Worm (Caenorhabditis elegans) whole organism, late embryonic: ENCODE measurements around the gene F22B5.4.

Source experiments
- F13H6.1 ChIP-seq: sonication (generic microtip); optimal IDR thresholded peaks from 2 replicates; lab custom pipeline; 2016; ENCODE audit warnings: missing genetic modification characterization, missing compliant biosample characterization
- ama-1 ChIP-seq: fragments of 150-350 bp; optimal IDR thresholded peaks from 2 replicates; lab custom pipeline; 2014
- ceh-24 ChIP-seq: sonication (generic microtip); optimal IDR thresholded peaks from 2 replicates; lab custom pipeline; 2016; ENCODE audit warnings: mild to moderate bottlenecking, missing genetic modification characterization, missing compliant biosample characterization
- hlh-13 ChIP-seq: fragments of 200-800 bp; sonication (Bioruptor generic); optimal IDR thresholded peaks from 2 replicates; lab custom pipeline; 2018; ENCODE audit warnings: mild to moderate bottlenecking, missing genetic modification characterization, missing compliant biosample characterization
- hlh-6 ChIP-seq: sonication (generic microtip); optimal IDR thresholded peaks from 2 replicates; lab custom pipeline; 2016; ENCODE audit warnings: missing genotype, missing genetic modification characterization, missing compliant biosample characterization
- lim-6 ChIP-seq: sonication (generic microtip); optimal IDR thresholded peaks from 2 replicates; lab custom pipeline; 2016; ENCODE audit warnings: missing genetic modification characterization, missing compliant biosample characterization
- nfya-1 ChIP-seq: sonication (generic microtip); optimal IDR thresholded peaks from 2 replicates; lab custom pipeline; 2017; ENCODE audit warnings: missing genetic modification characterization, mild to moderate bottlenecking, missing compliant biosample characterization, antibody characterized with exemption, moderate library complexity
- nhr-11 ChIP-seq: fragments of 150-350 bp; optimal IDR thresholded peaks from 2 replicates; lab custom pipeline; 2014; ENCODE audit warnings: missing biosample characterization, missing genetic modification characterization
- pha-2 ChIP-seq: sonication (generic microtip); optimal IDR thresholded peaks from 2 replicates; lab custom pipeline; 2017; ENCODE audit warnings: mild to moderate bottlenecking, missing genetic modification characterization, missing compliant biosample characterization
- rnt-1 ChIP-seq: sonication (generic microtip); optimal IDR thresholded peaks from 2 replicates; lab custom pipeline; 2016; ENCODE audit warnings: missing genetic modification characterization, missing compliant biosample characterization
- sdc-2 ChIP-seq: sonication (generic microtip); optimal IDR thresholded peaks from 2 replicates; lab custom pipeline; 2016; ENCODE audit warnings: missing genotype, missing genetic modification characterization, missing compliant biosample characterization
- unc-55 ChIP-seq: sonication (generic microtip); optimal IDR thresholded peaks from 2 replicates; lab custom pipeline; 2017; ENCODE audit warnings: missing biosample characterization, missing genetic modification reagents, missing genetic modification characterization
- unc-86 ChIP-seq: sonication (generic microtip); optimal IDR thresholded peaks from 2 replicates; lab custom pipeline; 2016; ENCODE audit warnings: missing genetic modification characterization, missing compliant biosample characterization

ce11 chrII:8451425-8451824 lies 1.9 kb downstream of the F22B5.4 start:
- TF ChIP-seq ama-1: no peak
- no peak for TF ChIP-seq unc-55
- no peak for TF ChIP-seq nfya-1 (tag; lab: Kevin White, UChicago)
- no peak for TF ChIP-seq hlh-6 (tag; lab: Kevin White, UChicago)
- TF ChIP-seq sdc-2 (tag; lab: Kevin White, UChicago): no peak
- TF ChIP-seq pha-2: no peak
- no peak for TF ChIP-seq nhr-11 (tag; lab: Kevin White, UChicago)
- TF ChIP-seq hlh-13 (GFP tag; lab: Kevin White, UChicago): no peak
- TF ChIP-seq F13H6.1 (tag; lab: Kevin White, UChicago): no peak
- no peak for TF ChIP-seq unc-86 (tag; lab: Kevin White, UChicago)
- no peak for TF ChIP-seq lim-6 (tag; lab: Kevin White, UChicago)
- no peak for TF ChIP-seq ceh-24
- TF ChIP-seq rnt-1: no peak
